Worm (Caenorhabditis elegans) whole organism, L4 larva: Measurements from ENCODE around the gene M04G7.2.
A peak's percentile ranks its signal among the peaks of the same experiment; 100 is the strongest.

Source experiments
- F26F4.8 ChIP-seq: fragments of 200-800 bp; sonication (Bioruptor generic); conservative IDR thresholded peaks from 2 replicates; pipeline ENCODE4 v1.3.6; 2022; ENCODE audit warnings: missing genetic modification characterization, missing compliant biosample characterization
- aly-2 ChIP-seq: sonication (generic microtip); optimal IDR thresholded peaks from 2 replicates; lab custom pipeline; 2018; ENCODE audit warnings: missing biosample characterization, missing genetic modification characterization
- ama-1 ChIP-seq: fragments of 150-350 bp; optimal IDR thresholded peaks from 2 replicates; lab custom pipeline; 2014; ENCODE audit warnings: inconsistent platforms, mixed read lengths
- ceh-28 ChIP-seq: fragments of 150-350 bp; optimal IDR thresholded peaks from 2 replicates; lab custom pipeline; 2014; ENCODE audit warnings: missing biosample characterization, missing genetic modification reagents, missing genetic modification characterization
- gei-8 ChIP-seq: fragments of 200-800 bp; sonication (Bioruptor generic); optimal IDR thresholded peaks from 2 replicates; lab custom pipeline; 2018; ENCODE audit warnings: mild to moderate bottlenecking, missing genetic modification characterization, missing compliant biosample characterization
- lin-39 ChIP-seq: fragments of 150-350 bp; optimal IDR thresholded peaks from 2 replicates; lab custom pipeline; 2014; ENCODE audit warnings: missing biosample characterization, missing genetic modification reagents, missing genetic modification characterization
- nhr-28 ChIP-seq: fragments of 150-350 bp; optimal IDR thresholded peaks from 2 replicates; lab custom pipeline; 2014; ENCODE audit warnings: missing biosample characterization, missing genetic modification characterization
- pha-4 ChIP-seq, 2 experiments: fragments of 150-350 bp in 1 of 2; fragments of 200-800 bp in 1 of 2; sonication (Bioruptor generic) in 1 of 2; IDR thresholded peaks in 1 of 2; optimal IDR thresholded peaks in 1 of 2; 2 replicates each; pipeline versions ENCODE4 v1.3.6 to Lab custom; 2014 to 2022; ENCODE audit warnings: missing genetic modification characterization in 2 of 2, missing genetic modification reagents in 2 of 2, missing biosample characterization in 1 of 2, missing compliant biosample characterization in 1 of 2
- skn-1 ChIP-seq: fragments of 150-350 bp; optimal IDR thresholded peaks from 2 replicates; lab custom pipeline; 2014; ENCODE audit warnings: missing biosample characterization, missing genetic modification characterization
- spr-3 ChIP-seq: fragments of 200-800 bp; sonication (Bioruptor generic); optimal IDR thresholded peaks from 2 replicates; lab custom pipeline; 2018; ENCODE audit warnings: mild to moderate bottlenecking, missing genetic modification characterization, missing compliant biosample characterization
- unc-39 ChIP-seq: sonication (generic microtip); optimal IDR thresholded peaks from 2 replicates; lab custom pipeline; 2017; ENCODE audit warnings: missing biosample characterization, missing genetic modification characterization
- unc-62 ChIP-seq, 3 experiments: fragments of 150-350 bp in 1 of 3; sonication (generic microtip); optimal IDR thresholded peaks in 2 of 3; peaks in 1 of 3; 1 replicate in 1 of 3; 2 replicates in 2 of 3; lab custom pipeline; 2014 to 2017; ENCODE audit warnings: missing biosample characterization in 3 of 3, missing genetic modification characterization in 3 of 3, missing genetic modification reagents in 3 of 3, missing genotype in 1 of 3
- zfp-3 ChIP-seq: fragments of 200-800 bp; sonication (Bioruptor generic); conservative IDR thresholded peaks from 2 replicates; pipeline ENCODE4 v1.3.6; 2022; ENCODE audit warnings: missing genetic modification reagents, missing genetic modification characterization, missing compliant biosample characterization

DNA sequence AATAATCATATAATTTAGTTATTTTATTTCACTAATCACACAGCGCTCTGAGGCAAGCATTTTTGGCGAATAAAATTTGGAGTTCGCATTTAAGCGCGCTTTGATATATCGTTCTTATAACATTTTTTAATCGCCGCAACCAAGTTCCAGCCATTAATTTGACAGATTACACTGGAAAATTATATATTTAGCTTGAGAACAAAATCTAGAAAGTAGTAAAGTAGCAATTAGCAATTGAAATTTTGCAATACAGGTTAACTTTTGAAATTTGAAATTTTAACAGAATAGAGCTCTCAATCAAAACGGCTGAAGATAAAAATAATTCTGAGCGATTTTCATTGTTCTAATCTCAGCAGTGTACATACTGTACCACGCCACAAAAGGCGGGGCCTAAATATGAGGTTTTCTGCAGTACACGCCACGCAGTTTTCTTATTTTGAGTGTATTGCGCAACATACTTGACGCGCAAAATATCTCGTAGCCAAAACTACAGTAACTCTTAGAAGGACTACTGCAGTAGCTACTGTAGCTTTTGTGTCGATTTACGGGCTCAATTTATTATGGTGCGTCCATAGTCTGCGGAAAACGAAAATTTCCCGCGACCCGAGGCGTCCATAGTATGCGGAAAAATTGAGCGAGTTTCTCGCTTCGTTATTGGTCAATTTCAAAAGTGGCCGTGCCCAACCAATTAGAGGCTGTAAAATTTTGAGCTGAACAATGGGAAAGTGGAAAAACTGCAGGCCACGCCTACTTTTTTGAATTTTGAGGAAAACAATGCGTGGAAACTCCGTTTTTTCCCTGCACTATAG is 33.5 kb downstream of the M04G7.2 start:
- no peak for TF ChIP-seq ama-1
- TF ChIP-seq skn-1 (tag; lab: Kevin White, UChicago) = no peak
- no peak for TF ChIP-seq spr-3 (GFP tag; lab: Kevin White, UChicago)
- no peak for TF ChIP-seq unc-62 (GFP tag; optimal IDR thresholded peaks at IDR 0.05 in 1 of 2; lab: Kevin White, UChicago)
- TF ChIP-seq unc-62 (tag; optimal IDR thresholded peaks at IDR 0.05; lab: Kevin White, UChicago) = no peak
- TF ChIP-seq F26F4.8 (GFP tag; lab: Robert Waterston, UW) = no peak
- TF ChIP-seq pha-4 (GFP tag; IDR thresholded peaks at IDR 0.05; lab: Robert Waterston, UW) = peak; percentile 8; the same call in 1 of the 2 replicates
- no peak for TF ChIP-seq pha-4 (tag; optimal IDR thresholded peaks at IDR 0.05; lab: Kevin White, UChicago)
- TF ChIP-seq unc-39 = no peak
- no peak for TF ChIP-seq ceh-28
- no peak for TF ChIP-seq lin-39 (tag; lab: Kevin White, UChicago)
- TF ChIP-seq aly-2 (tag; lab: Kevin White, UChicago) = no peak
- TF ChIP-seq zfp-3 (GFP tag; lab: Robert Waterston, UW) = 0 out of 2 replicates have a peak, but pooled peaks have one; percentile 15
- TF ChIP-seq nhr-28 (tag; lab: Kevin White, UChicago) = no peak
- TF ChIP-seq gei-8 (GFP tag; lab: Kevin White, UChicago) = no peak
